Worm (Caenorhabditis elegans): Measurements from ENCODE around the gene ima-1.

ce11 chrV:11220415-11220814, 19.1 kb upstream of the ima-1 start:
- TF ChIP-seq ztf-4 (tag; optimal IDR thresholded peaks at IDR 0.05), result no peak
- no peak for TF ChIP-seq tlp-1 (tag; optimal IDR thresholded peaks at IDR 0.05)
- no peak for TF ChIP-seq mdl-1 (tag; optimal IDR thresholded peaks at IDR 0.05)
- no peak for TF ChIP-seq ceh-82 (tag; optimal IDR thresholded peaks at IDR 0.05)
- TF ChIP-seq nhr-47 (tag; optimal IDR thresholded peaks at IDR 0.05), result no peak
- TF ChIP-seq pag-3 (tag; optimal IDR thresholded peaks at IDR 0.05; ENCODE audit: borderline replicate concordance, insufficient read depth), result no peak
- no peak for TF ChIP-seq snpc-4 (tag; optimal IDR thresholded peaks at IDR 0.05)
- no peak for TF ChIP-seq ces-1 (GFP tag; optimal IDR thresholded peaks at IDR 0.05)
- no peak for TF ChIP-seq elt-2 (tag; optimal IDR thresholded peaks at IDR 0.05)
- TF ChIP-seq tbx-2 (tag; optimal IDR thresholded peaks at IDR 0.05), result no peak
- no peak for TF ChIP-seq nhr-12 (tag; optimal IDR thresholded peaks at IDR 0.05)

Data from whole organism, L1 larva.